Fruit fly (Drosophila melanogaster) whole organism: Measurements from ENCODE around the gene CG5194.

Experiments used
- CG8478 ChIP-seq: fragments of >200 bp; optimal IDR thresholded peaks from 2 replicates; lab custom pipeline; 2018; ENCODE audit warnings: inconsistent platforms
- Dll ChIP-seq: fragments of >200 bp; optimal IDR thresholded peaks from 2 replicates; lab custom pipeline; 2017
- pan ChIP-seq: fragments of >200 bp; optimal IDR thresholded peaks from 2 replicates; lab custom pipeline; 2017

DNA sequence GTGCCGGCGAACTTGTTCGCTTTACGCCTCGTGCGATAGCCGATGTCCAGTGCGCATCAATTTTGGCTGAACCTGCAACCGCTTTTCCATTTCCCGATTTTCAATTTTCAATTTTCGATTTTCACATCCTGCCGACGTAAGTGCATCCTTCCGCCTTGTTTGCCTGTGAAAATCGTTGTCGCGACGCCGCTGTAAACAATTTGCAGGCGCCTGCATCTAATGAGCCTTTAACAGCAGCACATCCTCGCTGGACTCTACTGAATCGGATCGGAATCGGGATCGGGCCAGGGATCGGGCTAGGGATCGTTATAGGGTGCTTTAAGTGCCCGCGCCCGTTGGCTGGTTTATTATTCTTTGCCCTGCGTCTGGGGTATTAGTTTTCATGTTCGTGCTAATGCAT lies 7.8 kb upstream of the CG5194 start:
- no peak for TF ChIP-seq Dll (lab: Kevin White, UChicago)
- no peak for TF ChIP-seq CG8478
- no peak for TF ChIP-seq pan (lab: Kevin White, UChicago)
